Worm (Caenorhabditis elegans) whole organism, L4 larva: Measurements from ENCODE around the gene F10C1.9.

Experiments
- D1046.2 ChIP-seq: fragments of 200-800 bp; sonication (Bioruptor generic); IDR thresholded peaks from 2 replicates; pipeline ENCODE4 v1.3.6; 2022; ENCODE audit warnings: missing genetic modification characterization, missing compliant biosample characterization
- F49E8.2 ChIP-seq: sonication (generic microtip); optimal IDR thresholded peaks from 2 replicates; lab custom pipeline; 2016; ENCODE audit warnings: missing compliant biosample characterization, mild to moderate bottlenecking, missing genetic modification characterization, borderline replicate concordance
- T20F7.1 ChIP-seq: fragments of 200-800 bp; sonication (Bioruptor generic); optimal IDR thresholded peaks from 2 replicates; lab custom pipeline; 2018; ENCODE audit warnings: mild to moderate bottlenecking, missing genetic modification characterization, missing compliant biosample characterization
- Y105C5A.15 ChIP-seq: fragments of 200-800 bp; sonication (Bioruptor generic); IDR thresholded peaks from 2 replicates; pipeline ENCODE4 v1.3.6; 2022; ENCODE audit warnings: missing genetic modification characterization, missing compliant biosample characterization
- Y48G9A.11 ChIP-seq: fragments of 200-800 bp; sonication (Bioruptor generic); IDR thresholded peaks from 2 replicates; pipeline ENCODE4 v1.3.6; 2022; ENCODE audit warnings: missing genetic modification reagents, missing genetic modification characterization, missing compliant biosample characterization
- ZK337.2 ChIP-seq: fragments of 200-800 bp; sonication (Bioruptor generic); IDR thresholded peaks from 2 replicates; pipeline ENCODE4 v1.3.6; 2022; ENCODE audit warnings: missing genetic modification reagents, missing genetic modification characterization, missing compliant biosample characterization
- aha-1 ChIP-seq: fragments of 150-350 bp; peaks from one replicate; lab custom pipeline; 2014; ENCODE audit warnings: missing biosample characterization, missing genetic modification characterization
- ama-1 ChIP-seq: fragments of 150-350 bp; optimal IDR thresholded peaks from 2 replicates; lab custom pipeline; 2014; ENCODE audit warnings: inconsistent platforms, mixed read lengths
- ceh-20 ChIP-seq: fragments of 200-800 bp; sonication (Bioruptor generic); IDR thresholded peaks from 2 replicates; pipeline ENCODE4 v1.3.6; 2022; ENCODE audit warnings: missing genetic modification reagents, missing genetic modification characterization, missing compliant biosample characterization
- dmd-6 ChIP-seq: fragments of 200-800 bp; sonication (Bioruptor generic); IDR thresholded peaks from 2 replicates; pipeline ENCODE4 v1.3.6; 2022; ENCODE audit warnings: missing genetic modification reagents, missing genetic modification characterization, missing compliant biosample characterization
- dmd-8 ChIP-seq: fragments of 200-800 bp; sonication (Bioruptor generic); IDR thresholded peaks from 2 replicates; pipeline ENCODE4 v1.3.6; 2022; ENCODE audit warnings: missing genetic modification characterization, missing compliant biosample characterization
- dve-1 ChIP-seq: sonication (generic microtip); optimal IDR thresholded peaks from 2 replicates; lab custom pipeline; 2017; ENCODE audit warnings: antibody characterized with exemption, mild to moderate bottlenecking, missing genetic modification characterization, missing compliant biosample characterization; ENCODE audit not compliant: insufficient read depth
- fos-1 ChIP-seq: fragments of 150-350 bp; optimal IDR thresholded peaks from 2 replicates; lab custom pipeline; 2014; ENCODE audit warnings: missing biosample characterization, missing genetic modification characterization
- hmg-1.1 ChIP-seq: fragments of 200-800 bp; sonication (Bioruptor generic); IDR thresholded peaks from 2 replicates; pipeline ENCODE4 v1.3.6; 2022; ENCODE audit warnings: missing genetic modification reagents, missing genetic modification characterization, missing compliant biosample characterization
- lin-13 ChIP-seq: fragments of 150-350 bp; optimal IDR thresholded peaks from 2 replicates; lab custom pipeline; 2014; ENCODE audit warnings: missing biosample characterization, missing genetic modification reagents, missing genetic modification characterization
- lin-29 ChIP-seq: fragments of 200-800 bp; sonication (Bioruptor generic); IDR thresholded peaks from 2 replicates; pipeline ENCODE4 v1.3.6; 2022; ENCODE audit warnings: missing genetic modification reagents, missing genetic modification characterization, missing compliant biosample characterization
- lin-38 ChIP-seq: fragments of 200-800 bp; sonication (Bioruptor generic); IDR thresholded peaks from 2 replicates; pipeline ENCODE4 v1.3.6; 2022; ENCODE audit warnings: missing genetic modification reagents, missing genetic modification characterization, missing compliant biosample characterization
- lsy-2 ChIP-seq, 2 experiments: fragments of 150-350 bp in 1 of 2; sonication (generic microtip) in 1 of 2; optimal IDR thresholded peaks; 2 replicates each; lab custom pipeline; 2014 to 2017; ENCODE audit warnings: missing biosample characterization in 2 of 2, missing genetic modification characterization in 2 of 2
- madf-5 ChIP-seq, 2 experiments: fragments of 200-800 bp; sonication (Bioruptor generic); IDR thresholded peaks; 2 replicates each; pipeline ENCODE4 v1.3.6; 2022; ENCODE audit warnings: missing compliant biosample characterization in 2 of 2, missing genetic modification characterization in 2 of 2
- mdt-29 ChIP-seq: fragments of 200-800 bp; sonication (Bioruptor generic); IDR thresholded peaks from 2 replicates; pipeline ENCODE4 v1.3.6; 2022; ENCODE audit warnings: missing genetic modification reagents, missing genetic modification characterization, missing compliant biosample characterization
- nhr-102 ChIP-seq: sonication (generic microtip); optimal IDR thresholded peaks from 2 replicates; lab custom pipeline; 2016; ENCODE audit warnings: mild to moderate bottlenecking, missing genetic modification characterization, moderate library complexity, missing compliant biosample characterization
- nhr-237 ChIP-seq: sonication (generic microtip); optimal IDR thresholded peaks from 2 replicates; lab custom pipeline; 2017; ENCODE audit warnings: missing biosample characterization, missing genetic modification characterization
- php-3 ChIP-seq: fragments of 200-800 bp; sonication (Bioruptor generic); IDR thresholded peaks from 2 replicates; pipeline ENCODE4 v1.3.6; 2022; ENCODE audit warnings: missing genetic modification reagents, missing genetic modification characterization, missing compliant biosample characterization
- pqm-1 ChIP-seq: sonication (generic microtip); optimal IDR thresholded peaks from 2 replicates; lab custom pipeline; 2017; ENCODE audit warnings: missing biosample characterization, missing genetic modification characterization
- set-16 ChIP-seq: fragments of 200-800 bp; sonication (Bioruptor generic); IDR thresholded peaks from 2 replicates; pipeline ENCODE4 v1.3.6; 2022; ENCODE audit warnings: missing genetic modification reagents, missing genetic modification characterization, missing compliant biosample characterization
- unc-130 ChIP-seq: sonication (generic microtip); optimal IDR thresholded peaks from 2 replicates; lab custom pipeline; 2016; ENCODE audit warnings: missing genetic modification reagents, missing genetic modification characterization, missing compliant biosample characterization
- unc-39 ChIP-seq: sonication (generic microtip); optimal IDR thresholded peaks from 2 replicates; lab custom pipeline; 2017; ENCODE audit warnings: missing biosample characterization, missing genetic modification characterization
- unc-62 ChIP-seq, 3 experiments: fragments of 150-350 bp in 1 of 3; sonication (generic microtip); optimal IDR thresholded peaks in 2 of 3; peaks in 1 of 3; 1 replicate in 1 of 3; 2 replicates in 2 of 3; lab custom pipeline; 2014 to 2017; ENCODE audit warnings: missing biosample characterization in 3 of 3, missing genetic modification characterization in 3 of 3, missing genetic modification reagents in 3 of 3, missing genotype in 1 of 3
- zfp-3 ChIP-seq: fragments of 200-800 bp; sonication (Bioruptor generic); conservative IDR thresholded peaks from 2 replicates; pipeline ENCODE4 v1.3.6; 2022; ENCODE audit warnings: missing genetic modification reagents, missing genetic modification characterization, missing compliant biosample characterization
- ztf-11 ChIP-seq: fragments of 150-350 bp; optimal IDR thresholded peaks from 2 replicates; lab custom pipeline; 2014; ENCODE audit warnings: missing biosample characterization, missing genetic modification characterization
- ztf-7 ChIP-seq: fragments of 150-350 bp; optimal IDR thresholded peaks from 2 replicates; lab custom pipeline; 2014; ENCODE audit warnings: missing biosample characterization, missing genetic modification characterization

Gene F10C1.9

DNA sequence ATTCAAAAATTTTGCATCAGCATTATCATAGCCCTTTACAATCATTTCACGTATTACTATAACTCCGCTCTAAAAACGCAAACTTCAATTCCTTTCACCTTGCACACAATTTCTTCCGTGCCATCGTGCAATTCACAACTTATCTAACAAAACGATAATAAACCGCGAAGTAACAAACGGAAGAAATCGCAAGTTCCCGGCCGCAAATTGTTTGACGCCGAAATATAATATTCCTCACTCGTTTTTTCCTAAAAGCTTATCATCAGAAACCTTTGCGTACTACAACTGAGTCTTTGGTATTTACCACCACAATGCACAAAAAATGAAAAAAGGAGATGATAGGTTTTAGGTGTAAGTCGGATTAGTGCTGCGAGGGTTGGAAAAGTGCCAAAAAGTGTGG lies 2.2 kb upstream of the F10C1.9 start (continued):
- TF ChIP-seq fos-1 (tag; lab: Kevin White, UChicago) (no peak), ceh-20 (GFP tag; lab: Robert Waterston, UW) (no peak)

DNA sequence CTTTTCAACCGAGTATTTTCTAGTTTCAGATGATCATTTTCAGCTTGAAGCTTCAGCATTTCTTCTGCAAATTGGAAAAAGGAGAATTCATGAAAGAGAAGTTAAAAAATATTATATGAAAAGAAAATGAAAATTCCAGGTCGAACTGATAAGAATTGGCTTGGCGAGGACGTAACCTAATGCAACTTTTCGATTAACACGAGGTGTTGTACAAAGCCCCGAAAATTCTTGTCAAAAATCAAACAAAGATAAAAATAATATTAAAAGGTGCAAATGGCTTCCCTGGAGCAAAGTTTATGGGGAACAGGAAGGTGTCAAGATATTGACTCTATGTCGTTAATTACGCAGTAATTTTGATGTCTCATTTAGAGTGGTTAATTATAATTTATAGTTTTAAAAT lies 742 bp downstream of the F10C1.9 start:
- no peak for TF ChIP-seq nhr-102
- TF ChIP-seq lin-13: no peak
- no peak for TF ChIP-seq unc-130
- TF ChIP-seq dmd-6 (GFP tag; lab: Robert Waterston, UW): peak; percentile 55
- peak; percentile 59 for TF ChIP-seq dve-1 (tag; lab: Kevin White, UChicago)
- TF ChIP-seq pqm-1 (tag; lab: Kevin White, UChicago): peak; percentile 52
- no peak for TF ChIP-seq hmg-1.1
- TF ChIP-seq unc-39: no peak
- no peak for TF ChIP-seq php-3 (GFP tag; lab: Robert Waterston, UW)
- TF ChIP-seq D1046.2 (GFP tag; lab: Robert Waterston, UW): no peak

DNA sequence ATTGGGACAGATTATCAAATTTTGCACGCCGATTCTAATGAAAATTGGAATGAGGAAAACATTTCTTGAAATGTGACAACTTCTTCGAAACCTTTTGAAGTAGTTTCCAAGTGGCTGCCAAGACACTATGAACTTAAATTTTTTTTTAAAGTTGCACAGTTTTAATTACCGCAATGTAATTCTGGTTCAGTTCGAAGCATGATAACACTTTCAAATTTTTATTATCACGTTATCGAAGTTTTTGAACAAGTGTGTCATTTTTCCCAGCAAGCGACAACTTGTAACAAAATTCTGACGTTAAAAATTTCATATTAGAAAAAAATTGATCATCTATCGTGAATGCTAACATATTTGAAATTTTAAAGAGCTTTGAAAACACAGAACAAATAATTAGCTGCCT lies 2.3 kb downstream of the F10C1.9 start:
- TF ChIP-seq pqm-1 (tag; lab: Kevin White, UChicago): peak; percentile 71
- TF ChIP-seq D1046.2 (GFP tag; lab: Robert Waterston, UW): no peak
- 0 out of 2 replicates have a peak, but pooled peaks have one; percentile 9 for TF ChIP-seq dmd-6 (GFP tag; lab: Robert Waterston, UW)
- no peak for TF ChIP-seq ceh-20 (GFP tag; lab: Robert Waterston, UW)
- TF ChIP-seq, all 104 proteins: peak for 2

DNA sequence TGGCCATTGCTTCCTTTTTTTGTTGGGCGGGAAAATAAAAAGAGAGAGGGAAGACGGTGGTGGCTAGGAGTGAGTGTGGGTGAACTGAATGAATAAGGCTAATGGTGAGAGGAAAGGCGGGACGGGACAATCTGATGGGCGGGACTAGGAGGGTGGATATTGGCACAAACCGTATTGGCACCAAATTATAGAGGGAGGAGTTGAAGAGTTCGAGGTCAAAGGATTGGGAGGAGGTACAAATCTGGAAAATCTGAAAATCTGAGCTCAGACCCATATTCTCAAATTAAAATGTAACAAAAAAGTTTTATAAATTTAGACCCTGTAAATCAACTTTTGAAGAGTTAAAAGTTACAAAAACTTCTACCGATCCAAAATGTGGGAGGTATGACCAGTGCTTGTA lies 6.3 kb downstream of the F10C1.9 start, which contains the start of gene hlh-14:
TSS of gene hlh-14 (minus strand) at position 101 of the 400 bp plus-strand sequence.
- TF ChIP-seq madf-5 (GFP tag; IDR thresholded peaks at IDR 0.05; lab: Robert Waterston, UW) (no peak), mdt-29 (GFP tag; lab: Robert Waterston, UW) (no peak), lin-29 (no peak), ceh-20 (GFP tag; lab: Robert Waterston, UW) (no peak), F49E8.2 (tag; lab: Kevin White, UChicago) (no peak), ztf-7 (no peak), lsy-2 (tag; optimal IDR thresholded peaks at IDR 0.05; lab: Kevin White, UChicago) (no peak), Y105C5A.15 (GFP tag; lab: Robert Waterston, UW) (no peak), lin-38 (GFP tag; lab: Robert Waterston, UW) (no peak), ama-1 (lab: Kevin White, UChicago) (no peak), php-3 (GFP tag; lab: Robert Waterston, UW) (no peak), T20F7.1 (no peak), nhr-102 (no peak), aha-1 (tag; lab: Kevin White, UChicago) (no peak), ztf-11 (tag; lab: Kevin White, UChicago) (no peak), set-16 (GFP tag; lab: Robert Waterston, UW) (no peak), dmd-8 (GFP tag; lab: Robert Waterston, UW) (no peak), nhr-237 (tag; lab: Kevin White, UChicago) (no peak), ZK337.2 (no peak), zfp-3 (GFP tag; lab: Robert Waterston, UW) (no peak)
- TF ChIP-seq, all 104 proteins: peak for 0

DNA sequence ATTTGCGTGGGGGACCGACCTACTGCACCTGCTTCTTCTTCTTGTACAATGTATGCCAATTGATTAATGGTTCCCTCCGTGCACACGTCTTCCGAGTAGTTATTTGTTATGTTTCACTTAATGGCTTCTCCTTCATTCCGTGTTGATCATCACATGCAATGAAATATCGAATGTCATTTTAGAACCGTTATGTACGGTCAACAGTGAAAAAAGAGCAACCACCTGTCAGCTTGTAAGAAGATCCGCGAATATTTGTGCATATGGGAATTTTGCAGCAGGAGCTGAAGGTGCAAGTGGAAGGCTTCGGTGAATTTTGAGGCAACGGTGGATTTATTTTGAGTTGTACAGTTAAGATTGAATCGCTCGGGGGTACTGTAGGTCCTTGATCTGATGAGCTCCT lies 8.5 kb downstream of the F10C1.9 start:
- TF ChIP-seq lin-13 (no peak), unc-62 (GFP tag; optimal IDR thresholded peaks at IDR 0.05 in 1 of 2; lab: Kevin White, UChicago) (peak in 1 of 2 experiments; percentile 97), unc-62 (tag; optimal IDR thresholded peaks at IDR 0.05; lab: Kevin White, UChicago) (no peak)
- TF ChIP-seq, all 104 proteins: peak for 1

DNA sequence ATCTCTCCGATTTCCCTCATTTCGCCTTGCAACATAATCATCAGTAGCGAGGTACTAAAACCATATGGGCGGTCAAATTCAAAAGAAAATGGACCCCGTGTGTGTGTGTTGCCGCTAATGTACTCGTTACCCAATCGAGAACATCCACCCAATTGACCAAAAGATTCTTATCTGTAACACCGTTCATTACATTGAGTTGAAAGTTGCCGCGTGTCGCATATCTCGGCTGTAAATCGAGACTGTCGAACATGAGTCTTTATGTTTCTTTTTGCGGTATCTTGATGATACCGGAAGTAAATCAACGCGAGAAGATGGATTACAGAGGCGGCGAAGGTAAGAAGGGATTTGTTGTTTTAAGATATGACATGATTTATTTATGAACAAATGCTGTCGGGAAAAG lies 9.3 kb downstream of the F10C1.9 start:
- TF ChIP-seq Y48G9A.11 (no peak), unc-62 (GFP tag; optimal IDR thresholded peaks at IDR 0.05 in 1 of 2; lab: Kevin White, UChicago) (peak in 1 of 2 experiments; percentile 1), unc-62 (tag; optimal IDR thresholded peaks at IDR 0.05; lab: Kevin White, UChicago) (no peak)
